Fruit fly (Drosophila melanogaster): ENCODE results near the gene CG14443.
A peak's percentile ranks its signal among the peaks of the same experiment; 100 is the strongest.

The CG14443 gene

dm6 chrX:6678635-6679501 lies 45.1 kb downstream of the CG14443 start, which contains the start of gene ND-ASHI (continued):
- no peak for TF ChIP-seq CG1832 (GFP tag; optimal IDR thresholded peaks at IDR 0.05)
- peak; percentile 90 for TF ChIP-seq CG6254 (GFP tag; optimal IDR thresholded peaks at IDR 0.05)
- TF ChIP-seq Nf-YA (GFP tag; IDR thresholded peaks at IDR 0.05), result peak; percentile 92
- peak; percentile 98 for TF ChIP-seq Drgx (GFP tag; IDR thresholded peaks at IDR 0.05)
- TF ChIP-seq CG15601 (tag; optimal IDR thresholded peaks at IDR 0.05), result peak; percentile 83
- no peak for TF ChIP-seq BEAF-32 (GFP tag; optimal IDR thresholded peaks at IDR 0.05)
- peak; percentile 79 for TF ChIP-seq CG9437 (GFP tag; optimal IDR thresholded peaks at IDR 0.05)
- peak; percentile 98 for TF ChIP-seq CG2120 (GFP tag; optimal IDR thresholded peaks at IDR 0.05)
- peak; percentile 99 for TF ChIP-seq Med (GFP tag)
- TF ChIP-seq HmgD (GFP tag; optimal IDR thresholded peaks at IDR 0.05), result peak; percentile 55
- TF ChIP-seq ewg (GFP tag; optimal IDR thresholded peaks at IDR 0.05), result peak; percentile 75
- TF ChIP-seq esg (GFP tag; conservative IDR thresholded peaks at IDR 0.05), result peak; percentile 89
- TF ChIP-seq chn (GFP tag; optimal IDR thresholded peaks at IDR 0.05), result peak; percentile 89
- TF ChIP-seq Neu2 (GFP tag; optimal IDR thresholded peaks at IDR 0.05; ENCODE audit: borderline replicate concordance), result peak; percentile 43
- TF ChIP-seq slp2 (GFP tag; optimal IDR thresholded peaks at IDR 0.05), result peak; percentile 83
- TF ChIP-seq CG9932 (GFP tag; IDR thresholded peaks at IDR 0.05), result peak; percentile 98
- TF ChIP-seq tna (GFP tag; IDR thresholded peaks at IDR 0.05; ENCODE audit: partially characterized antibody), result no peak
- TF ChIP-seq CG7928 (GFP tag; optimal IDR thresholded peaks at IDR 0.05), result peak; percentile 81
- no peak for TF ChIP-seq Deaf1 (tag; optimal IDR thresholded peaks at IDR 0.05)
- TF ChIP-seq lbe (GFP tag; optimal IDR thresholded peaks at IDR 0.05), result peak; percentile 93
- peak; percentile 96 for TF ChIP-seq dysf (GFP tag; IDR thresholded peaks at IDR 0.05)
- peak; percentile 84 for TF ChIP-seq corto (GFP tag; optimal IDR thresholded peaks at IDR 0.05)
- TF ChIP-seq Taf1 (GFP tag; IDR thresholded peaks at IDR 0.05), result peak; percentile 96
- peak; percentile 94 for TF ChIP-seq Awh (GFP tag; IDR thresholded peaks at IDR 0.05)
- TF ChIP-seq CG12219 (GFP tag; optimal IDR thresholded peaks at IDR 0.05), result peak; percentile 95
- no peak for TF ChIP-seq ato (GFP tag; IDR thresholded peaks at IDR 0.05; ENCODE audit: partially characterized antibody)
- peak; percentile 91 for TF ChIP-seq CG5953 (GFP tag; IDR thresholded peaks at IDR 0.05)
- peak; percentile 84 for TF ChIP-seq Ssrp (tag; optimal IDR thresholded peaks at IDR 0.05)
- peak; percentile 92 for TF ChIP-seq CG10209 (GFP tag; optimal IDR thresholded peaks at IDR 0.05)
- TF ChIP-seq Mrtf (GFP tag; IDR thresholded peaks at IDR 0.05), result peak; percentile 93
- peak; percentile 87 for TF ChIP-seq CG12942 (GFP tag; optimal IDR thresholded peaks at IDR 0.05)
- peak; percentile 88; the same call in 1 of the 2 replicates for TF ChIP-seq ham (GFP tag; IDR thresholded peaks at IDR 0.05)
- peak; percentile 96 for TF ChIP-seq CG6813 (GFP tag; optimal IDR thresholded peaks at IDR 0.05)
- peak; percentile 91 for TF ChIP-seq CG1602 (GFP tag; optimal IDR thresholded peaks at IDR 0.05)
- peak; percentile 65 for TF ChIP-seq CG10321 (GFP tag; IDR thresholded peaks at IDR 0.05)
- peak; percentile 91 for TF ChIP-seq B-H1 (GFP tag; IDR thresholded peaks at IDR 0.05)
- TF ChIP-seq CG4282 (GFP tag; optimal IDR thresholded peaks at IDR 0.05), result peak; percentile 68
- TF ChIP-seq zen2 (GFP tag; IDR thresholded peaks at IDR 0.05; ENCODE audit: partially characterized antibody), result no peak
- peak; percentile 95 for TF ChIP-seq CG9817 (tag; optimal IDR thresholded peaks at IDR 0.05)
- peak; percentile 85 for TF ChIP-seq CG16863 (GFP tag; optimal IDR thresholded peaks at IDR 0.05)
- peak; percentile 97 for TF ChIP-seq CG34376 (GFP tag; optimal IDR thresholded peaks at IDR 0.05)
- peak; percentile 94 for TF ChIP-seq cwo (GFP tag; optimal IDR thresholded peaks at IDR 0.05)
- peak; percentile 75 for TF ChIP-seq CG15696 (tag; optimal IDR thresholded peaks at IDR 0.05)
- TF ChIP-seq chinmo (GFP tag; IDR thresholded peaks at IDR 0.05; ENCODE audit: partially characterized antibody), result 0 out of 4 replicates have a peak, but pooled peaks have one; percentile 4
- peak; percentile 93 for TF ChIP-seq CG15514 (GFP tag; optimal IDR thresholded peaks at IDR 0.05)
- no peak for TF ChIP-seq nerfin-2 (GFP tag; IDR thresholded peaks at IDR 0.05; ENCODE audit: partially characterized antibody)
- peak; percentile 88 for TF ChIP-seq CG32767 (GFP tag; IDR thresholded peaks at IDR 0.05)
- peak; percentile 79 for TF ChIP-seq gt (GFP tag; IDR thresholded peaks at IDR 0.05)

Data from whole organism, embryonic.